Worm (Caenorhabditis elegans): Measurements from ENCODE around the gene C46E10.8.

- TF ChIP-seq dao-5 (tag; optimal IDR thresholded peaks at IDR 0.05), result no peak
- no peak for TF ChIP-seq him-1 (tag; optimal IDR thresholded peaks at IDR 0.05)
- no peak for TF ChIP-seq W03F9.2 (tag; optimal IDR thresholded peaks at IDR 0.05)
Measured at ce11 chrII:3747405-3747804, 19.5 kb upstream of the C46E10.8 start, which contains the start of gene fbxb-92.
